Worm (Caenorhabditis elegans) whole organism, early embryonic: ENCODE results near the gene C50H11.13.

Source experiments
- B0310.2 ChIP-seq: sonication (generic microtip); optimal IDR thresholded peaks from 2 replicates; lab custom pipeline; 2016; ENCODE audit warnings: mild to moderate bottlenecking, missing genetic modification characterization, missing compliant biosample characterization
- F13C5.2 ChIP-seq: sonication (generic microtip); optimal IDR thresholded peaks from 2 replicates; lab custom pipeline; 2017; ENCODE audit warnings: mild to moderate bottlenecking, missing genetic modification characterization, inconsistent platforms, missing compliant biosample characterization
- ama-1 ChIP-seq: fragments of 150-350 bp; optimal IDR thresholded peaks from 2 replicates; lab custom pipeline; 2014
- ceh-13 ChIP-seq: fragments of 200-800 bp; sonication (Bioruptor generic); optimal IDR thresholded peaks from 2 replicates; lab custom pipeline; 2018; ENCODE audit warnings: mild to moderate bottlenecking, missing genetic modification characterization, missing compliant biosample characterization
- ceh-36 ChIP-seq: sonication (generic microtip); optimal IDR thresholded peaks from 2 replicates; lab custom pipeline; 2016; ENCODE audit warnings: missing genetic modification characterization, inconsistent platforms, missing compliant biosample characterization
- ets-7 ChIP-seq: sonication (generic microtip); optimal IDR thresholded peaks from 2 replicates; lab custom pipeline; 2016; ENCODE audit warnings: missing genotype, missing genetic modification characterization, missing compliant biosample characterization
- flt-1 ChIP-seq: fragments of 200-800 bp; sonication (Bioruptor generic); IDR thresholded peaks from 2 replicates; pipeline ENCODE4 v1.3.6; 2022; ENCODE audit warnings: missing genetic modification characterization, missing compliant biosample characterization
- hmbx-1 ChIP-seq: sonication (generic microtip); optimal IDR thresholded peaks from 2 replicates; lab custom pipeline; 2016; ENCODE audit warnings: mild to moderate bottlenecking, missing genetic modification characterization, missing compliant biosample characterization
- hnd-1 ChIP-seq: sonication (generic microtip); optimal IDR thresholded peaks from 2 replicates; lab custom pipeline; 2016; ENCODE audit warnings: missing genetic modification characterization, missing compliant biosample characterization
- pes-1 ChIP-seq: fragments of 200-800 bp; sonication (Bioruptor generic); IDR thresholded peaks from 2 replicates; pipeline ENCODE4 v1.3.6; 2022; ENCODE audit warnings: missing genetic modification reagents, missing genetic modification characterization, missing compliant biosample characterization
- tbx-11 ChIP-seq: fragments of 200-800 bp; sonication (Bioruptor generic); IDR thresholded peaks from 2 replicates; pipeline ENCODE4 v1.3.6; 2022; ENCODE audit warnings: missing genetic modification characterization, missing compliant biosample characterization
- tbx-37 ChIP-seq: fragments of 200-800 bp; sonication (Bioruptor generic); conservative IDR thresholded peaks from 2 replicates; pipeline ENCODE4 v1.3.6; 2022; ENCODE audit warnings: missing genetic modification reagents, missing genetic modification characterization, missing compliant biosample characterization
- tra-4 ChIP-seq: sonication (generic microtip); optimal IDR thresholded peaks from 2 replicates; lab custom pipeline; 2017; ENCODE audit warnings: missing genetic modification characterization, missing compliant biosample characterization

- TF ChIP-seq flt-1 (GFP tag; lab: Robert Waterston, UW) (no peak), ets-7 (tag; lab: Kevin White, UChicago) (no peak), ama-1 (lab: Kevin White, UChicago) (no peak), F13C5.2 (tag; lab: Kevin White, UChicago) (no peak), hmbx-1 (no peak), pes-1 (GFP tag; lab: Robert Waterston, UW) (no peak), tbx-37 (GFP tag; lab: Robert Waterston, UW) (no peak), ceh-13 (GFP tag; lab: Kevin White, UChicago) (no peak), tra-4 (no peak), hnd-1 (tag; lab: Kevin White, UChicago) (no peak), tbx-11 (GFP tag; lab: Robert Waterston, UW) (no peak), B0310.2 (no peak), ceh-36 (tag; lab: Kevin White, UChicago) (no peak)
Measured at ce11 chrV:3104134-3104533, 32.7 kb upstream of the C50H11.13 start, which contains the start of gene str-66.
